Fruit fly (Drosophila melanogaster) whole organism: ENCODE measurements around the gene ringer.

Source experiments
- CG8478 ChIP-seq: fragments of >200 bp; optimal IDR thresholded peaks from 2 replicates; lab custom pipeline; 2018; ENCODE audit warnings: inconsistent platforms
- Dll ChIP-seq: fragments of >200 bp; optimal IDR thresholded peaks from 2 replicates; lab custom pipeline; 2017
- EcR ChIP-seq, 2 experiments: fragments of >200 bp; optimal IDR thresholded peaks; 2 replicates each; lab custom pipeline; 2017; ENCODE audit warnings: missing biosample characterization in 2 of 2, missing genetic modification characterization in 2 of 2, missing genetic modification reagents in 2 of 2
- pan ChIP-seq: fragments of >200 bp; optimal IDR thresholded peaks from 2 replicates; lab custom pipeline; 2017
- psq ChIP-seq: fragments of >200 bp; optimal IDR thresholded peaks from 2 replicates; lab custom pipeline; 2017
- usp ChIP-seq: fragments of >200 bp; optimal IDR thresholded peaks from 2 replicates; lab custom pipeline; 2017; ENCODE audit warnings: missing biosample characterization, missing genetic modification characterization, mixed read lengths

Gene ringer

dm6 chr3L:16339873-16340272 is 19.4 kb downstream of the ringer start:
- TF ChIP-seq usp (GFP tag; lab: Kevin White, UChicago) (no peak), CG8478 (lab: Kevin White, UChicago) (no peak), EcR (GFP tag; optimal IDR thresholded peaks at IDR 0.05; lab: Kevin White, UChicago) (no peak), pan (lab: Kevin White, UChicago) (no peak), Dll (lab: Kevin White, UChicago) (no peak), psq (lab: Kevin White, UChicago) (no peak)

dm6 chr3L:16339463-16339862 is 19.8 kb downstream of the ringer start:
- no peak for TF ChIP-seq psq (lab: Kevin White, UChicago)
- no peak for TF ChIP-seq Dll (lab: Kevin White, UChicago)
- TF ChIP-seq pan (lab: Kevin White, UChicago) = no peak
- TF ChIP-seq CG8478 (lab: Kevin White, UChicago) = no peak
- no peak for TF ChIP-seq EcR (GFP tag; optimal IDR thresholded peaks at IDR 0.05; lab: Kevin White, UChicago)
- TF ChIP-seq usp (GFP tag; lab: Kevin White, UChicago) = no peak

- no peak for TF ChIP-seq CG8478 (lab: Kevin White, UChicago)
- TF ChIP-seq psq (lab: Kevin White, UChicago) = no peak
- no peak for TF ChIP-seq Dll (lab: Kevin White, UChicago)
- no peak for TF ChIP-seq usp (GFP tag; lab: Kevin White, UChicago)
- TF ChIP-seq EcR (GFP tag; optimal IDR thresholded peaks at IDR 0.05; lab: Kevin White, UChicago) = no peak
- TF ChIP-seq pan (lab: Kevin White, UChicago) = no peak
Measured at dm6 chr3L:16338703-16339102, 20.5 kb downstream of the ringer start, which contains the start of gene CG4998. Gene CG4998 (plus strand): TSS chr3L:16339003.

- TF ChIP-seq pan (lab: Kevin White, UChicago) (no peak), CG8478 (lab: Kevin White, UChicago) (no peak), Dll (lab: Kevin White, UChicago) (no peak), EcR (GFP tag; optimal IDR thresholded peaks at IDR 0.05; lab: Kevin White, UChicago) (no peak), psq (lab: Kevin White, UChicago) (no peak), usp (GFP tag; lab: Kevin White, UChicago) (no peak)
Measured at dm6 chr3L:16337739-16338138, 21.5 kb downstream of the ringer start.

- TF ChIP-seq pan (lab: Kevin White, UChicago) = no peak
- TF ChIP-seq usp (GFP tag; lab: Kevin White, UChicago) = no peak
- no peak for TF ChIP-seq Dll (lab: Kevin White, UChicago)
- TF ChIP-seq psq (lab: Kevin White, UChicago) = no peak
- TF ChIP-seq EcR (GFP tag; optimal IDR thresholded peaks at IDR 0.05; lab: Kevin White, UChicago) = no peak
- TF ChIP-seq CG8478 (lab: Kevin White, UChicago) = no peak
Measured at dm6 chr3L:16334876-16335275, 24.4 kb downstream of the ringer start.

dm6 chr3L:16333013-16333412 is 26.2 kb downstream of the ringer start, which contains the start of gene CG13056:
Gene CG13056 (plus strand): TSS chr3L:16333313.
- TF ChIP-seq psq (lab: Kevin White, UChicago) (no peak), EcR (GFP tag; optimal IDR thresholded peaks at IDR 0.05; lab: Kevin White, UChicago) (no peak), usp (GFP tag; lab: Kevin White, UChicago) (no peak), CG8478 (lab: Kevin White, UChicago) (no peak), Dll (lab: Kevin White, UChicago) (no peak), pan (lab: Kevin White, UChicago) (no peak)

dm6 chr3L:16331633-16332032 is 27.6 kb downstream of the ringer start, which contains the start of gene retinin:
Gene retinin (plus strand): TSS chr3L:16331933.
- TF ChIP-seq usp (GFP tag; lab: Kevin White, UChicago) = no peak

dm6 chr3L:16330740-16331139 is 28.5 kb downstream of the ringer start, which contains the start of gene CG33060:
Gene CG33060 (plus strand): TSS chr3L:16331040.
- no peak for TF ChIP-seq Dll (lab: Kevin White, UChicago)
- TF ChIP-seq EcR (GFP tag; optimal IDR thresholded peaks at IDR 0.05; lab: Kevin White, UChicago) = no peak
- TF ChIP-seq psq (lab: Kevin White, UChicago) = no peak
- no peak for TF ChIP-seq pan (lab: Kevin White, UChicago)
- no peak for TF ChIP-seq usp (GFP tag; lab: Kevin White, UChicago)
- no peak for TF ChIP-seq CG8478 (lab: Kevin White, UChicago)

DNA sequence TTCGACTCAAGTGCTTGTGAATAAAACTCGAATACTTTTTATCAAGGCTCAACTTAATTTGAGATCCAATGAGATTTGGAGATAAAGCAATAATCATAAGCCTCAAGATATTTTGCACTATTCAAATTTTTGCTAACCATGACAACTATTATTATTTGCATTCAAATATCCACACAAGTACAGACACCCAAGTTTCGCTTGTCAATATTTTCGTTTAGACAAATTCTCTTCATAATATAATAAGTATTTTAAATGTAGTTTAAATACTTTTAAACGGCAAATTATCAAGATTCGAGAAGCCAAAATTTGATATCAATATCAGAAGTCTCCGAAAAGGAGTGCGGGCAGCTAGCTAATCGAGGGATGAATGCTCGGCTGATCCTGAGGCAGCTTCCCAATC is 29.7 kb downstream of the ringer start, which contains the start of gene CG33061:
CG33061 (plus strand) TSS at position 301 of the 400 bp plus-strand sequence.
- TF ChIP-seq Dll (lab: Kevin White, UChicago) = no peak
- no peak for TF ChIP-seq EcR (GFP tag; optimal IDR thresholded peaks at IDR 0.05; lab: Kevin White, UChicago)
- TF ChIP-seq CG8478 (lab: Kevin White, UChicago) = no peak
- TF ChIP-seq pan (lab: Kevin White, UChicago) = no peak
- no peak for TF ChIP-seq psq (lab: Kevin White, UChicago)
- TF ChIP-seq usp (GFP tag; lab: Kevin White, UChicago) = no peak

- TF ChIP-seq psq (lab: Kevin White, UChicago) (no peak), CG8478 (lab: Kevin White, UChicago) (no peak), pan (lab: Kevin White, UChicago) (no peak), usp (GFP tag; lab: Kevin White, UChicago) (no peak), Dll (lab: Kevin White, UChicago) (no peak), EcR (GFP tag; optimal IDR thresholded peaks at IDR 0.05; lab: Kevin White, UChicago) (no peak)
Measured at dm6 chr3L:16328207-16328891, 30.9 kb downstream of the ringer start, which contains the start of gene CG13058. Gene CG13058 (plus strand): TSS chr3L:16328841.

dm6 chr3L:16327776-16328175 is 31.5 kb downstream of the ringer start, which contains the start of gene CG13038:
Gene CG13038 (minus strand): TSS chr3L:16327893.
- TF ChIP-seq Dll (lab: Kevin White, UChicago) = no peak
- no peak for TF ChIP-seq CG8478 (lab: Kevin White, UChicago)
- TF ChIP-seq pan (lab: Kevin White, UChicago) = no peak
- no peak for TF ChIP-seq usp (GFP tag; lab: Kevin White, UChicago)
- TF ChIP-seq EcR (GFP tag; optimal IDR thresholded peaks at IDR 0.05; lab: Kevin White, UChicago) = no peak
- TF ChIP-seq psq (lab: Kevin White, UChicago) = no peak
